Worm (Caenorhabditis elegans): ENCODE results near the gene lsm-3.

DNA sequence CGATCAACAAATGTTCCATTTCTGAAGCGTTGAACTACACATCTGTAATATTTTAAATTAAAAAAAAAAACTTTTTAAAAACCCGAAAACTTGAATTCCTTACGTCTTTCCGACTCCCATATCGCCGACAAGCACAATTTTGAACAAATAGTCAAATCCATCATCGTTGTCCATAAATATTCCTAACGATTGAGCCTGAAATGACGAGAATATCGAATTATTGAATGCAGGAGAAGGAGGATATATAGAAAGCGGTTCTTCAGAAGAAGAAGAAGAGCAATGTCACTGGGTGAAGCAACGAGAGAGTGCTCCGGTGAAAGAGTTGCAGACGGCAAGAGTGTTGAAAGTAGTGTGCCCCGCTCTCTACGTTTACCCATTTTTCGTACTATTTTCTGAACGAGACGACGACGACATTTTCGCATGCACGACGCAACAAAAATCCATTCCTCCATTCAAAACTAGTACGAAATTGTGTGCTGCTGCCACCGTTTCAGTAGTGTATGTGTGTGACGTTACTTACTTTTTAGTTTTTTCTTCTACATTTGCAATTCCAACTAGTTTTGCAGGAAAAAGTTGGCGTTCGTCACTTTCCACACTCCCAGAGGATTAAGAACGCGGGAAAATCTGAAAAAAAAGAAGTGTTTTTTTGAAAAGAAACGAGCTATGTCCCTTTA lies 3.1 kb upstream of the lsm-3 start, which contains the start of gene rab-19:
- TF ChIP-seq fkh-10 (GFP tag; optimal IDR thresholded peaks at IDR 0.05) (no peak), nhr-232 (tag; optimal IDR thresholded peaks at IDR 0.05) (no peak), rnt-1 (tag; optimal IDR thresholded peaks at IDR 0.05) (no peak), nhr-11 (tag; optimal IDR thresholded peaks at IDR 0.05) (no peak), ama-1 (optimal IDR thresholded peaks at IDR 0.05) (no peak), ztf-16 (tag; optimal IDR thresholded peaks at IDR 0.05) (no peak), elt-4 (tag; optimal IDR thresholded peaks at IDR 0.05) (no peak), ceh-22 (tag; optimal IDR thresholded peaks at IDR 0.05) (no peak), ref-2 (tag; optimal IDR thresholded peaks at IDR 0.05) (no peak), hlh-30 (tag; optimal IDR thresholded peaks at IDR 0.05; ENCODE audit: insufficient read depth) (no peak), unc-86 (tag; optimal IDR thresholded peaks at IDR 0.05) (no peak), eyg-1 (tag; optimal IDR thresholded peaks at IDR 0.05) (no peak)

Measured in whole organism, late embryonic.